Worm (Caenorhabditis elegans) whole organism, young adult: ENCODE data around the gene T11F8.12.

Source experiments
- C06A6.2 ChIP-seq: fragments of 200-800 bp; sonication (Bioruptor generic); conservative IDR thresholded peaks from 2 replicates; pipeline ENCODE4 v1.3.6; 2022; ENCODE audit warnings: missing genetic modification characterization, missing compliant biosample characterization
- F10E7.11 ChIP-seq: sonication (generic microtip); optimal IDR thresholded peaks from 2 replicates; lab custom pipeline; 2017; ENCODE audit warnings: mild to moderate bottlenecking, missing genetic modification characterization, moderate library complexity, missing compliant biosample characterization
- F33H1.4 ChIP-seq: fragments of 200-800 bp; sonication (Bioruptor generic); IDR thresholded peaks from 2 replicates; pipeline ENCODE4 v1.3.6; 2022; ENCODE audit warnings: missing genetic modification reagents, missing genetic modification characterization, missing compliant biosample characterization
- F37B4.10 ChIP-seq: fragments of 200-800 bp; sonication (Bioruptor generic); IDR thresholded peaks from 2 replicates; pipeline ENCODE4 v1.3.6; 2022; ENCODE audit warnings: missing genetic modification characterization, missing compliant biosample characterization
- F55B11.4 ChIP-seq: sonication (generic microtip); optimal IDR thresholded peaks from 2 replicates; lab custom pipeline; 2016; ENCODE audit warnings: missing compliant biosample characterization, missing genetic modification characterization, borderline replicate concordance; ENCODE audit not compliant: insufficient read depth
- F57A8.1 ChIP-seq: fragments of 200-800 bp; sonication (Bioruptor generic); optimal IDR thresholded peaks from 2 replicates; lab custom pipeline; 2018; ENCODE audit warnings: mild to moderate bottlenecking, missing genetic modification characterization, moderate library complexity, missing compliant biosample characterization
- aptf-2 ChIP-seq: fragments of 200-800 bp; sonication (Bioruptor generic); conservative IDR thresholded peaks from 2 replicates; pipeline ENCODE4 v1.3.6; 2022; ENCODE audit warnings: missing genetic modification reagents, missing genetic modification characterization, missing compliant biosample characterization
- athp-1 ChIP-seq: sonication (generic microtip); optimal IDR thresholded peaks from 2 replicates; lab custom pipeline; 2017; ENCODE audit warnings: mild to moderate bottlenecking, missing genetic modification characterization, missing compliant biosample characterization
- attf-6 ChIP-seq: fragments of 200-800 bp; sonication (Bioruptor generic); IDR thresholded peaks from 2 replicates; pipeline ENCODE4 v1.3.6; 2022; ENCODE audit warnings: missing genetic modification reagents, missing genetic modification characterization, missing compliant biosample characterization
- bed-1 ChIP-seq: fragments of 200-800 bp; sonication (Bioruptor generic); IDR thresholded peaks from 2 replicates; pipeline ENCODE4 v1.3.6; 2022; ENCODE audit warnings: missing genetic modification reagents, missing genetic modification characterization, missing compliant biosample characterization
- bed-2 ChIP-seq: fragments of 200-800 bp; sonication (Bioruptor generic); IDR thresholded peaks from 2 replicates; pipeline ENCODE4 v1.3.6; 2022; ENCODE audit warnings: missing genetic modification reagents, missing genetic modification characterization, missing compliant biosample characterization
- ccch-3 ChIP-seq: fragments of 200-800 bp; sonication (Bioruptor generic); optimal IDR thresholded peaks from 2 replicates; lab custom pipeline; 2018; ENCODE audit warnings: mild to moderate bottlenecking, missing genetic modification characterization, missing compliant biosample characterization
- cebp-1 ChIP-seq, 2 experiments: fragments of 200-800 bp in 1 of 2; sonication (Bioruptor generic) in 1 of 2; sonication (generic microtip) in 1 of 2; IDR thresholded peaks in 1 of 2; optimal IDR thresholded peaks in 1 of 2; 2 replicates each; pipeline versions ENCODE4 v1.3.6 to Lab custom; 2017 to 2022; ENCODE audit warnings: missing compliant biosample characterization in 2 of 2, missing genetic modification characterization in 2 of 2, mild to moderate bottlenecking in 1 of 2, missing genetic modification reagents in 1 of 2, moderate library complexity in 1 of 2
- ceh-100 ChIP-seq: fragments of 200-800 bp; sonication (Bioruptor generic); IDR thresholded peaks from 2 replicates; pipeline ENCODE4 v1.3.6; 2022; ENCODE audit warnings: missing genetic modification reagents, missing genetic modification characterization, missing compliant biosample characterization
- die-1 ChIP-seq: sonication (generic microtip); optimal IDR thresholded peaks from 2 replicates; lab custom pipeline; 2016; ENCODE audit warnings: missing genotype, mild to moderate bottlenecking, missing genetic modification characterization, missing compliant biosample characterization
- dpff-1 ChIP-seq: sonication (generic microtip); optimal IDR thresholded peaks from 2 replicates; lab custom pipeline; 2017; ENCODE audit warnings: mild to moderate bottlenecking, missing genetic modification characterization, missing compliant biosample characterization
- dpl-1 ChIP-seq: fragments of 150-350 bp; optimal IDR thresholded peaks from 2 replicates; lab custom pipeline; 2014; ENCODE audit warnings: missing biosample characterization, missing genetic modification reagents, missing genetic modification characterization
- efl-1 ChIP-seq: fragments of 150-350 bp; optimal IDR thresholded peaks from 2 replicates; lab custom pipeline; 2014; ENCODE audit warnings: missing biosample characterization, missing genetic modification reagents, missing genetic modification characterization
- egrh-3 ChIP-seq: fragments of 200-800 bp; sonication (Bioruptor generic); IDR thresholded peaks from 2 replicates; pipeline ENCODE4 v1.3.6; 2022; ENCODE audit warnings: missing genetic modification reagents, missing genetic modification characterization, missing compliant biosample characterization
- him-1 ChIP-seq: sonication (generic microtip); optimal IDR thresholded peaks from 2 replicates; lab custom pipeline; 2016; ENCODE audit warnings: missing genotype, missing genetic modification reagents, missing genetic modification characterization, missing compliant biosample characterization
- hlh-12 ChIP-seq: sonication (generic microtip); optimal IDR thresholded peaks from 2 replicates; lab custom pipeline; 2016; ENCODE audit warnings: missing genetic modification characterization, missing compliant biosample characterization
- hmg-1.2 ChIP-seq: fragments of 200-800 bp; sonication (Bioruptor generic); IDR thresholded peaks from 2 replicates; pipeline ENCODE4 v1.3.6; 2022; ENCODE audit warnings: missing genetic modification reagents, missing genetic modification characterization, missing compliant biosample characterization
- hmg-20 ChIP-seq: fragments of 200-800 bp; sonication (Bioruptor generic); IDR thresholded peaks from 2 replicates; pipeline ENCODE4 v1.3.6; 2022; ENCODE audit warnings: missing genetic modification reagents, missing genetic modification characterization, missing compliant biosample characterization
- let-607 ChIP-seq, 2 experiments: fragments of 200-800 bp in 1 of 2; sonication (Bioruptor generic) in 1 of 2; sonication (generic microtip) in 1 of 2; optimal IDR thresholded peaks; 2 replicates each; lab custom pipeline; 2016 to 2018; ENCODE audit warnings: mild to moderate bottlenecking in 2 of 2, missing compliant biosample characterization in 2 of 2, missing genetic modification characterization in 2 of 2, moderate library complexity in 2 of 2, missing genotype in 1 of 2
- lin-26 ChIP-seq: fragments of 200-800 bp; sonication (Bioruptor generic); IDR thresholded peaks from 2 replicates; pipeline ENCODE4 v1.3.6; 2022; ENCODE audit warnings: missing genetic modification reagents, missing genetic modification characterization, missing compliant biosample characterization
- lin-35 ChIP-seq, 3 experiments: fragments of 150-350 bp in 2 of 3; sonication (generic microtip) in 1 of 3; optimal IDR thresholded peaks; 2 replicates each; lab custom pipeline; 2014 to 2018; ENCODE audit warnings: missing biosample characterization in 3 of 3, missing genetic modification characterization in 3 of 3, missing genetic modification reagents in 3 of 3
- lin-40 ChIP-seq: sonication (generic microtip); optimal IDR thresholded peaks from 2 replicates; lab custom pipeline; 2016; ENCODE audit warnings: missing genetic modification characterization, mild to moderate bottlenecking, missing compliant biosample characterization, missing genotype, missing genetic modification reagents
- lin-54 ChIP-seq: fragments of 200-800 bp; sonication (Bioruptor generic); optimal IDR thresholded peaks from 2 replicates; lab custom pipeline; 2018; ENCODE audit warnings: mild to moderate bottlenecking, missing genetic modification characterization, missing compliant biosample characterization
- lir-1 ChIP-seq: fragments of 200-800 bp; sonication (Bioruptor generic); conservative IDR thresholded peaks from 2 replicates; pipeline ENCODE4 v1.3.6; 2022; ENCODE audit warnings: missing genetic modification reagents, missing genetic modification characterization, missing compliant biosample characterization
- lsl-1 ChIP-seq: fragments of 200-800 bp; sonication (Bioruptor generic); optimal IDR thresholded peaks from 2 replicates; lab custom pipeline; 2018; ENCODE audit warnings: mild to moderate bottlenecking, missing genetic modification characterization, moderate library complexity, missing compliant biosample characterization
- madf-10 ChIP-seq: sonication (generic microtip); optimal IDR thresholded peaks from 2 replicates; lab custom pipeline; 2016; ENCODE audit warnings: mild to moderate bottlenecking, missing genetic modification characterization, missing compliant biosample characterization
- madf-3 ChIP-seq: fragments of 200-800 bp; sonication (Bioruptor generic); IDR thresholded peaks from 2 replicates; pipeline ENCODE4 v1.3.6; 2022; ENCODE audit warnings: missing genetic modification reagents, missing genetic modification characterization, missing compliant biosample characterization
- madf-8 ChIP-seq: fragments of 200-800 bp; sonication (Bioruptor generic); conservative IDR thresholded peaks from 2 replicates; pipeline ENCODE4 v1.3.6; 2022; ENCODE audit warnings: missing genetic modification reagents, missing genetic modification characterization, missing compliant biosample characterization
- mcd-1 ChIP-seq: fragments of 200-800 bp; sonication (Bioruptor generic); IDR thresholded peaks from 2 replicates; pipeline ENCODE4 v1.3.6; 2022; ENCODE audit warnings: missing genetic modification reagents, missing genetic modification characterization, missing compliant biosample characterization
- mes-4 ChIP-seq: sonication (generic microtip); optimal IDR thresholded peaks from 2 replicates; lab custom pipeline; 2016; ENCODE audit warnings: missing genotype, missing genetic modification characterization, missing compliant biosample characterization
- pbrm-1 ChIP-seq: fragments of 200-800 bp; sonication (Bioruptor generic); IDR thresholded peaks from 2 replicates; pipeline ENCODE4 v1.3.6; 2022; ENCODE audit warnings: missing genetic modification reagents, missing genetic modification characterization, missing compliant biosample characterization
- rcor-1 ChIP-seq: fragments of 200-800 bp; sonication (Bioruptor generic); IDR thresholded peaks from 2 replicates; pipeline ENCODE4 v1.3.6; 2022; ENCODE audit warnings: missing genetic modification reagents, missing genetic modification characterization, missing compliant biosample characterization
- sdz-38 ChIP-seq: sonication (generic microtip); optimal IDR thresholded peaks from 2 replicates; lab custom pipeline; 2016; ENCODE audit warnings: missing genotype, missing genetic modification characterization, missing compliant biosample characterization
- sea-2 ChIP-seq: fragments of 200-800 bp; sonication (Bioruptor generic); IDR thresholded peaks from 2 replicates; pipeline ENCODE4 v1.3.6; 2022; ENCODE audit warnings: missing genetic modification characterization, missing compliant biosample characterization
- snpc-1.3 ChIP-seq: sonication (generic microtip); optimal IDR thresholded peaks from 2 replicates; lab custom pipeline; 2017; ENCODE audit warnings: missing genetic modification characterization, mild to moderate bottlenecking, missing compliant biosample characterization, antibody characterized with exemption, moderate library complexity, missing genotype, missing genetic modification reagents; ENCODE audit not compliant: insufficient read depth
- snpc-4 ChIP-seq, 5 experiments: fragments of 150-350 bp in 1 of 5; sonication (generic microtip) in 4 of 5; optimal IDR thresholded peaks; 2 replicates each; lab custom pipeline; 2014 to 2018; ENCODE audit warnings: missing genetic modification characterization in 5 of 5, missing biosample characterization in 3 of 5, antibody characterized with exemption in 2 of 5, mild to moderate bottlenecking in 2 of 5, missing compliant biosample characterization in 2 of 5, missing genotype in 2 of 5, moderate library complexity in 2 of 5, missing genetic modification reagents in 1 of 5
- tbp1 ChIP-seq: fragments of 200-800 bp; sonication (Bioruptor generic); optimal IDR thresholded peaks from 2 replicates; lab custom pipeline; 2018; ENCODE audit warnings: mild to moderate bottlenecking, missing genetic modification characterization, missing compliant biosample characterization
- tlf-1 ChIP-seq: fragments of 200-800 bp; sonication (Bioruptor generic); optimal IDR thresholded peaks from 2 replicates; lab custom pipeline; 2018; ENCODE audit warnings: mild to moderate bottlenecking, missing genetic modification characterization, missing compliant biosample characterization
- xnd-1 ChIP-seq: sonication (generic microtip); optimal IDR thresholded peaks from 2 replicates; lab custom pipeline; 2016; ENCODE audit warnings: missing genotype, missing genetic modification reagents, missing genetic modification characterization, missing compliant biosample characterization
- zfh-2 ChIP-seq: fragments of 200-800 bp; sonication (Bioruptor generic); conservative IDR thresholded peaks from 2 replicates; pipeline ENCODE4 v1.3.6; 2022; ENCODE audit warnings: missing genetic modification reagents, missing genetic modification characterization, missing compliant biosample characterization
- ztf-22 ChIP-seq: fragments of 200-800 bp; sonication (Bioruptor generic); optimal IDR thresholded peaks from 2 replicates; lab custom pipeline; 2018; ENCODE audit warnings: mild to moderate bottlenecking, missing genetic modification characterization, moderate library complexity, missing compliant biosample characterization
- ztf-6 ChIP-seq: fragments of 200-800 bp; sonication (Bioruptor generic); IDR thresholded peaks from 2 replicates; pipeline ENCODE4 v1.3.6; 2022; ENCODE audit warnings: missing genetic modification reagents, missing genetic modification characterization, missing compliant biosample characterization

The T11F8.12 gene

ce11 chrIV:5469739-5470138 lies 12.4 kb downstream of the T11F8.12 start, which contains the start of gene rme-2 (continued):
- no peak for TF ChIP-seq egrh-3 (GFP tag; lab: Robert Waterston, UW)
- TF ChIP-seq lin-40 (tag; lab: Kevin White, UChicago): no peak
- TF ChIP-seq ceh-100 (GFP tag; lab: Robert Waterston, UW): no peak
- TF ChIP-seq F10E7.11: no peak
- TF ChIP-seq C06A6.2: no peak
- TF ChIP-seq snpc-1.3 (tag; lab: Kevin White, UChicago): peak; percentile 69
- peak; percentile 80 for TF ChIP-seq rcor-1 (GFP tag; lab: Robert Waterston, UW)
- TF ChIP-seq dpff-1 (tag; lab: Kevin White, UChicago): no peak
- peak; percentile 98 for TF ChIP-seq xnd-1 (tag; lab: Kevin White, UChicago)
- no peak for TF ChIP-seq ztf-22 (GFP tag; lab: Kevin White, UChicago)
- TF ChIP-seq F33H1.4 (GFP tag; lab: Robert Waterston, UW): peak; percentile 97
- peak; percentile 99 for TF ChIP-seq efl-1 (GFP tag; lab: Kevin White, UChicago)
- peak; percentile 67 for TF ChIP-seq tbp1 (GFP tag; lab: Kevin White, UChicago)
- peak; percentile 73 for TF ChIP-seq him-1 (tag; lab: Kevin White, UChicago)
- TF ChIP-seq mes-4: no peak
- peak in 1 of 3 experiments; percentile 82 for TF ChIP-seq lin-35 (GFP tag; optimal IDR thresholded peaks at IDR 0.05; lab: Kevin White, UChicago)
- TF ChIP-seq ztf-6: no peak
- peak; percentile 96 for TF ChIP-seq dpl-1
- TF ChIP-seq madf-3: peak; percentile 75; the same call in 1 of the 2 replicates
- TF ChIP-seq die-1 (tag; lab: Kevin White, UChicago): no peak
- TF ChIP-seq lsl-1: peak; percentile 97
- TF ChIP-seq sdz-38 (tag; lab: Kevin White, UChicago): no peak
- no peak for TF ChIP-seq athp-1 (tag; lab: Kevin White, UChicago)
- no peak for TF ChIP-seq hlh-12 (tag; lab: Kevin White, UChicago)
- TF ChIP-seq sea-2: no peak
- TF ChIP-seq zfh-2 (GFP tag; lab: Robert Waterston, UW): no peak
- TF ChIP-seq F37B4.10 (GFP tag; lab: Robert Waterston, UW): no peak
- TF ChIP-seq pbrm-1: 0 out of 2 replicates have a peak, but pooled peaks have one; percentile 12
- TF ChIP-seq lin-26 (GFP tag; lab: Robert Waterston, UW): no peak
- TF ChIP-seq F55B11.4 (tag; lab: Kevin White, UChicago): no peak
- no peak for TF ChIP-seq cebp-1 (GFP tag; IDR thresholded peaks at IDR 0.05; lab: Robert Waterston, UW)
- no peak for TF ChIP-seq cebp-1 (tag; optimal IDR thresholded peaks at IDR 0.05; lab: Kevin White, UChicago)
- TF ChIP-seq hmg-1.2 (GFP tag; lab: Robert Waterston, UW): peak; percentile 62
- TF ChIP-seq ccch-3 (GFP tag; lab: Kevin White, UChicago): no peak
- TF ChIP-seq madf-8 (GFP tag; lab: Robert Waterston, UW): peak; percentile 95
- no peak for TF ChIP-seq madf-10 (tag; lab: Kevin White, UChicago)
- TF ChIP-seq lin-54 (GFP tag; lab: Kevin White, UChicago): peak; percentile 82
- no peak for TF ChIP-seq bed-2 (GFP tag; lab: Robert Waterston, UW)
- 0 out of 2 replicates have a peak, but pooled peaks have one; percentile 6 for TF ChIP-seq hmg-20 (GFP tag; lab: Robert Waterston, UW)
- TF ChIP-seq tlf-1: peak; percentile 88
- peak; percentile 65 for TF ChIP-seq mcd-1 (GFP tag; lab: Robert Waterston, UW)
- no peak for TF ChIP-seq aptf-2
- no peak for TF ChIP-seq F57A8.1 (GFP tag; lab: Kevin White, UChicago)
- TF ChIP-seq bed-1 (GFP tag; lab: Robert Waterston, UW): no peak
- TF ChIP-seq lir-1 (GFP tag; lab: Robert Waterston, UW): peak; percentile 75
- peak; percentile 83 for TF ChIP-seq attf-6 (GFP tag; lab: Robert Waterston, UW)
- TF ChIP-seq let-607 (tag; optimal IDR thresholded peaks at IDR 0.05; lab: Kevin White, UChicago): no peak
- TF ChIP-seq snpc-4 (GFP tag; optimal IDR thresholded peaks at IDR 0.05; lab: Kevin White, UChicago): peak; percentile 87
- TF ChIP-seq snpc-4 (tag; optimal IDR thresholded peaks at IDR 0.05; lab: Kevin White, UChicago): peak; percentile 54 to 94 (median 92)
